Worm (Caenorhabditis elegans) whole organism, mixed stage, embryonic: ENCODE measurements around the gene F37C4.5.

Experiments used
- ces-1 ChIP-seq: fragments of 150-350 bp; optimal IDR thresholded peaks from 2 replicates; lab custom pipeline; 2014; ENCODE audit warnings: missing biosample characterization, missing genetic modification reagents, missing genetic modification characterization
- elt-1 ChIP-seq: sonication (generic microtip); optimal IDR thresholded peaks from 2 replicates; lab custom pipeline; 2017; ENCODE audit warnings: missing genetic modification characterization, mild to moderate bottlenecking, missing compliant biosample characterization, antibody characterized with exemption, moderate library complexity, borderline replicate concordance; ENCODE audit not compliant: insufficient read depth
- elt-3 ChIP-seq: fragments of 150-350 bp; optimal IDR thresholded peaks from 2 replicates; lab custom pipeline; 2014; ENCODE audit warnings: missing biosample characterization, missing genetic modification characterization
- nhr-237 ChIP-seq: fragments of 150-350 bp; optimal IDR thresholded peaks from 2 replicates; lab custom pipeline; 2014; ENCODE audit warnings: missing biosample characterization, missing genetic modification characterization
- tbx-8 ChIP-seq: fragments of 200-800 bp; sonication (Bioruptor generic); optimal IDR thresholded peaks from 2 replicates; lab custom pipeline; 2018; ENCODE audit warnings: mild to moderate bottlenecking, missing genetic modification characterization, moderate library complexity, missing compliant biosample characterization
- unc-120 ChIP-seq: sonication (generic microtip); optimal IDR thresholded peaks from 2 replicates; lab custom pipeline; 2017; ENCODE audit warnings: missing genetic modification characterization, missing compliant biosample characterization; ENCODE audit not compliant: poor library complexity, severe bottlenecking
- unc-39 ChIP-seq: fragments of 150-350 bp; optimal IDR thresholded peaks from 2 replicates; lab custom pipeline; 2014; ENCODE audit warnings: missing biosample characterization, missing genetic modification characterization
- unc-62 ChIP-seq: fragments of 150-350 bp; optimal IDR thresholded peaks from 2 replicates; lab custom pipeline; 2014; ENCODE audit warnings: missing biosample characterization, missing genetic modification reagents, missing genetic modification characterization

ce11 chrIV:3918160-3918559 is 44.6 kb upstream of the F37C4.5 start, which contains the start of gene F56D6.23:
- no peak for TF ChIP-seq ces-1 (GFP tag; lab: Kevin White, UChicago)
- no peak for TF ChIP-seq unc-120 (tag; lab: Kevin White, UChicago)
- TF ChIP-seq tbx-8 (GFP tag; lab: Kevin White, UChicago) = no peak
- TF ChIP-seq unc-62 (GFP tag; lab: Kevin White, UChicago) = no peak
- no peak for TF ChIP-seq elt-3 (tag; lab: Kevin White, UChicago)
- no peak for TF ChIP-seq elt-1
- no peak for TF ChIP-seq nhr-237 (tag; lab: Kevin White, UChicago)
- no peak for TF ChIP-seq unc-39 (tag; lab: Kevin White, UChicago)
